Fruit fly (Drosophila melanogaster) whole organism: Measurements from ENCODE around the gene simj.

ENCODE experiments used
- CG8478 ChIP-seq: fragments of >200 bp; optimal IDR thresholded peaks from 2 replicates; lab custom pipeline; 2018; ENCODE audit warnings: inconsistent platforms
- pan ChIP-seq: fragments of >200 bp; optimal IDR thresholded peaks from 2 replicates; lab custom pipeline; 2017
- psq ChIP-seq: fragments of >200 bp; optimal IDR thresholded peaks from 2 replicates; lab custom pipeline; 2017
- usp ChIP-seq: fragments of >200 bp; optimal IDR thresholded peaks from 2 replicates; lab custom pipeline; 2017; ENCODE audit warnings: missing biosample characterization, missing genetic modification characterization, mixed read lengths

- TF ChIP-seq pan (lab: Kevin White, UChicago) (no peak), CG8478 (lab: Kevin White, UChicago) (no peak), usp (GFP tag; lab: Kevin White, UChicago) (no peak), psq (no peak)
Measured at dm6 chr3L:10733502-10733901, 69.0 kb downstream of the simj start.
